Worm (Caenorhabditis elegans): ENCODE data around the gene irld-34.

DNA sequence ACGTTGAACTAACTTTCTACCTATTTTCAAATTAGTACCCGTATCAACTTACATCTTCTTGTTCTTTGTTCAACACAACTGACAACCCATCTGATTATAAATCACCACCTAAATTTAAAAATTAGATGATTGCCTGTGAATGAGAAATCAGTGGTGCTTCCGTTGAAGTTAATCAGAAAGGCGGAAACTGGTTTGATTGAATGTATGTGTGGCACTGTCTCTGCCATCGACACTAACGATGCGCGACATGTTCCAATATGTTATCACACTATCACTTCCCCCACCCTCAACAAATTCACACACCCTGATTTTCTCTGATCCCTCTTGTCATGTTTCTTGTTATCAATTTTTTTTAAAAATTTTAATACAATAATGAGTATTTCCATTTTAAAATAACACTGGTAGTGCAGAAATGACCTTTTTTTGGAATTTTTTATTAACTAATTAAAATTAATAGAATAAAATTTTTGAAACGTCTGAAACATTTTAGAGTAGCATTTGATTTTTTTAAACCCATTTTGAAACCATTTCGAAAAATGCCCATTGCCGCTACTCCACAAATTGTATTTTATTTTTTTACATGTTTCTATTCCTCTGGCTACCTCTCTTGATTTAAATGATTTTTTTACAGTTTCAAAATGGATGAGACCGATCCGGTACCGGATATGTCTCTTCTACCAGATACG lies 35.8 kb upstream of the irld-34 start, which contains the start of gene ced-11:
- TF ChIP-seq him-1 (tag; optimal IDR thresholded peaks at IDR 0.05) = no peak
- TF ChIP-seq W03F9.2 (tag; optimal IDR thresholded peaks at IDR 0.05) = no peak
- no peak for TF ChIP-seq dao-5 (tag; optimal IDR thresholded peaks at IDR 0.05)

Measured in whole organism, L4/young adult.